Worm (Caenorhabditis elegans) whole organism, mixed stage, embryonic: ENCODE measurements around the gene grl-20.

Experiments used
- elt-3 ChIP-seq: fragments of 150-350 bp; optimal IDR thresholded peaks from 2 replicates; lab custom pipeline; 2014; ENCODE audit warnings: missing biosample characterization, missing genetic modification characterization
- flh-1 ChIP-seq: fragments of 200-800 bp; sonication (Bioruptor generic); optimal IDR thresholded peaks from 2 replicates; lab custom pipeline; 2018; ENCODE audit warnings: mild to moderate bottlenecking, missing genetic modification characterization, moderate library complexity, missing compliant biosample characterization
- hlh-1 ChIP-seq: fragments of 150-350 bp; optimal IDR thresholded peaks from 2 replicates; lab custom pipeline; 2014; ENCODE audit warnings: missing biosample characterization, missing genetic modification reagents, missing genetic modification characterization
- lin-13 ChIP-seq: fragments of 150-350 bp; optimal IDR thresholded peaks from 2 replicates; lab custom pipeline; 2014; ENCODE audit warnings: missing biosample characterization, missing genetic modification characterization
- lsy-2 ChIP-seq: fragments of 150-350 bp; optimal IDR thresholded peaks from 2 replicates; lab custom pipeline; 2014; ENCODE audit warnings: missing biosample characterization, missing genetic modification characterization
- mep-1 ChIP-seq: fragments of 150-350 bp; optimal IDR thresholded peaks from 2 replicates; lab custom pipeline; 2017; ENCODE audit warnings: missing biosample characterization, missing genetic modification reagents, missing genetic modification characterization, inconsistent platforms
- nhr-237 ChIP-seq: fragments of 150-350 bp; optimal IDR thresholded peaks from 2 replicates; lab custom pipeline; 2014; ENCODE audit warnings: missing biosample characterization, missing genetic modification characterization
- nhr-28 ChIP-seq: fragments of 150-350 bp; optimal IDR thresholded peaks from 2 replicates; lab custom pipeline; 2014; ENCODE audit warnings: missing biosample characterization, missing genetic modification characterization
- pha-4 ChIP-seq: fragments of 150-350 bp; optimal IDR thresholded peaks from 2 replicates; lab custom pipeline; 2018; ENCODE audit warnings: missing biosample characterization, missing genetic modification reagents, missing genetic modification characterization
- tbx-8 ChIP-seq: fragments of 200-800 bp; sonication (Bioruptor generic); optimal IDR thresholded peaks from 2 replicates; lab custom pipeline; 2018; ENCODE audit warnings: mild to moderate bottlenecking, missing genetic modification characterization, moderate library complexity, missing compliant biosample characterization
- unc-39 ChIP-seq: fragments of 150-350 bp; optimal IDR thresholded peaks from 2 replicates; lab custom pipeline; 2014; ENCODE audit warnings: missing biosample characterization, missing genetic modification characterization
- unc-62 ChIP-seq: fragments of 150-350 bp; optimal IDR thresholded peaks from 2 replicates; lab custom pipeline; 2014; ENCODE audit warnings: missing biosample characterization, missing genetic modification reagents, missing genetic modification characterization
- ztf-11 ChIP-seq: fragments of 150-350 bp; optimal IDR thresholded peaks from 2 replicates; lab custom pipeline; 2014; ENCODE audit warnings: missing biosample characterization, missing genetic modification characterization

- no peak for TF ChIP-seq lin-13 (tag; lab: Kevin White, UChicago)
- no peak for TF ChIP-seq pha-4
- TF ChIP-seq lsy-2 (tag; lab: Kevin White, UChicago), result no peak
- no peak for TF ChIP-seq hlh-1
- no peak for TF ChIP-seq unc-62 (GFP tag; lab: Kevin White, UChicago)
- TF ChIP-seq elt-3 (tag; lab: Kevin White, UChicago), result no peak
- no peak for TF ChIP-seq nhr-28
- TF ChIP-seq tbx-8 (GFP tag; lab: Kevin White, UChicago), result no peak
- TF ChIP-seq nhr-237 (tag; lab: Kevin White, UChicago), result no peak
- no peak for TF ChIP-seq ztf-11 (tag; lab: Kevin White, UChicago)
- TF ChIP-seq unc-39 (tag; lab: Kevin White, UChicago), result no peak
- TF ChIP-seq flh-1, result no peak
- no peak for TF ChIP-seq mep-1 (tag; lab: Kevin White, UChicago)
Measured at ce11 chrIV:2130714-2131113, 2.1 kb upstream of the grl-20 start, which contains the start of gene prmt-6.
